Worm (Caenorhabditis elegans) whole organism, L2 larva: ENCODE data around the gene elks-1.

Experiments
- C34F6.9 ChIP-seq: fragments of 150-350 bp; optimal IDR thresholded peaks from 2 replicates; lab custom pipeline; 2014; ENCODE audit warnings: missing biosample characterization, missing genetic modification characterization
- aly-2 ChIP-seq: fragments of 150-350 bp; optimal IDR thresholded peaks from 2 replicates; lab custom pipeline; 2014; ENCODE audit warnings: missing biosample characterization, missing genetic modification characterization
- egl-27 ChIP-seq: sonication (generic microtip); optimal IDR thresholded peaks from 3 replicates; lab custom pipeline; 2017; ENCODE audit warnings: missing biosample characterization, missing genetic modification reagents, missing genetic modification characterization
- nhr-12 ChIP-seq: fragments of 150-350 bp; optimal IDR thresholded peaks from 2 replicates; lab custom pipeline; 2014; ENCODE audit warnings: missing biosample characterization, missing genetic modification characterization
- nhr-21 ChIP-seq: fragments of 150-350 bp; optimal IDR thresholded peaks from 2 replicates; lab custom pipeline; 2014; ENCODE audit warnings: missing biosample characterization, missing genetic modification characterization
- nhr-23 ChIP-seq: fragments of 150-350 bp; optimal IDR thresholded peaks from 2 replicates; lab custom pipeline; 2014; ENCODE audit warnings: missing biosample characterization, missing genetic modification reagents, missing genetic modification characterization
- unc-62 ChIP-seq: fragments of 150-350 bp; optimal IDR thresholded peaks from 2 replicates; lab custom pipeline; 2014; ENCODE audit warnings: missing biosample characterization, missing genetic modification reagents, missing genetic modification characterization
- zag-1 ChIP-seq: fragments of 150-350 bp; optimal IDR thresholded peaks from 2 replicates; lab custom pipeline; 2014; ENCODE audit warnings: missing biosample characterization, missing genetic modification characterization

ce11 chrIV:3363784-3364183, 14.0 kb upstream of the elks-1 start:
- TF ChIP-seq zag-1 (no peak), egl-27 (tag; lab: Kevin White, UChicago) (no peak), nhr-23 (tag; lab: Kevin White, UChicago) (no peak), unc-62 (GFP tag; lab: Kevin White, UChicago) (no peak), nhr-12 (tag; lab: Kevin White, UChicago) (no peak), nhr-21 (tag; lab: Kevin White, UChicago) (no peak), aly-2 (no peak), C34F6.9 (tag; lab: Kevin White, UChicago) (no peak)
